Fruit fly (Drosophila melanogaster): ENCODE measurements around the gene Blos4.

DNA sequence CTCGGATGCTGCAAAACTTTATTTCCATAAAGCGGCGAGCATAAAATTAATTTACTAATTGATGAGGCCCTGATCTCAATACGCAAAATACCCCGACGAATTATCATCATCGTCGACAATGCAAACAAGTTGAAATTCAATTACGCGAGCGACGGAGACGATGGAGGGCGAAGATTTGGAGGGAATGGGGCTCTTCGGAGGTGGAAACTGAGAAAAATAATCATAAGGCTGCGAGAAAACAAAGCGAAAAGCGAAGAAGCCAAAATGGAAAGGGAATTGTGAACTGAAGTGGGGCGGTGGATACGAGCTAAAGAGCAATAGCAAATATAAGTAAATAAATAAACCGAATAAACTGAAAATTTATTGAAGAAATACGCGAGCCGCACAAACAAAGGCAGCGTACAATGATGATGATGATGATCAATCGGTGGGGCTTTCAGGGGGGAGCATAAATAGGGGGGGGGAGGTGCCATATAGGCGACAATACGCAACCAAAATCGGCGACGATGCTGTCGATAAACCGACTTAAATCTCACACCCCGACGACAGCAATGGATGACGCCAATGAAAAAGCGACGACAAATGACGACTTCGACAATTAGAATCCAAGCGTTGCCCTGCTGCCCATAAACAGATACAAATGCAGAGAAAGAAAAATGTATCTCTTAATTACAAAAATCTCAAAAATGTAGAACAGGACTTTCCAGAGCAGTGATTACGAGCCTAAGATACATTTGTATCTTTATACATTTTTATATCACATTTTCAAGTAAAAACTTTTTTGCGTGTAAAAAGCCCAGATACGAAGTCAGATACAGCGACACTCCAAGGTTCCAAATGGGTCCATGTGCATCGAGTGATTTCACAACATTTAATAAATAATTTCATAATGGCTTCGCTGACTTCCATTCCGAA is 40.8 kb upstream of the Blos4 start:
- no peak for TF ChIP-seq Dll (optimal IDR thresholded peaks at IDR 0.05)
- TF ChIP-seq usp (GFP tag; optimal IDR thresholded peaks at IDR 0.05): no peak
- TF ChIP-seq psq (optimal IDR thresholded peaks at IDR 0.05): no peak
- TF ChIP-seq pan (optimal IDR thresholded peaks at IDR 0.05): no peak
- TF ChIP-seq EcR (GFP tag; optimal IDR thresholded peaks at IDR 0.05): no peak
- TF ChIP-seq CG8478 (optimal IDR thresholded peaks at IDR 0.05): no peak

All from whole organism.